Worm (Caenorhabditis elegans) whole organism, early embryonic: ENCODE measurements around the gene ctf-4.

Experiments
- B0310.2 ChIP-seq: sonication (generic microtip); optimal IDR thresholded peaks from 2 replicates; lab custom pipeline; 2016; ENCODE audit warnings: mild to moderate bottlenecking, missing genetic modification characterization, missing compliant biosample characterization
- F13C5.2 ChIP-seq: sonication (generic microtip); optimal IDR thresholded peaks from 2 replicates; lab custom pipeline; 2017; ENCODE audit warnings: mild to moderate bottlenecking, missing genetic modification characterization, inconsistent platforms, missing compliant biosample characterization
- aly-1 ChIP-seq: sonication (generic microtip); optimal IDR thresholded peaks from 2 replicates; lab custom pipeline; 2016; ENCODE audit warnings: missing genetic modification characterization, missing compliant biosample characterization
- ama-1 ChIP-seq: fragments of 150-350 bp; optimal IDR thresholded peaks from 2 replicates; lab custom pipeline; 2014
- ceh-13 ChIP-seq: fragments of 200-800 bp; sonication (Bioruptor generic); optimal IDR thresholded peaks from 2 replicates; lab custom pipeline; 2018; ENCODE audit warnings: mild to moderate bottlenecking, missing genetic modification characterization, missing compliant biosample characterization
- ceh-36 ChIP-seq: sonication (generic microtip); optimal IDR thresholded peaks from 2 replicates; lab custom pipeline; 2016; ENCODE audit warnings: missing genetic modification characterization, inconsistent platforms, missing compliant biosample characterization
- ets-7 ChIP-seq: sonication (generic microtip); optimal IDR thresholded peaks from 2 replicates; lab custom pipeline; 2016; ENCODE audit warnings: missing genotype, missing genetic modification characterization, missing compliant biosample characterization
- flt-1 ChIP-seq: fragments of 200-800 bp; sonication (Bioruptor generic); IDR thresholded peaks from 2 replicates; pipeline ENCODE4 v1.3.6; 2022; ENCODE audit warnings: missing genetic modification characterization, missing compliant biosample characterization
- hmbx-1 ChIP-seq: sonication (generic microtip); optimal IDR thresholded peaks from 2 replicates; lab custom pipeline; 2016; ENCODE audit warnings: mild to moderate bottlenecking, missing genetic modification characterization, missing compliant biosample characterization
- hmg-4 ChIP-seq: fragments of 200-800 bp; sonication (Bioruptor generic); optimal IDR thresholded peaks from 2 replicates; lab custom pipeline; 2018; ENCODE audit warnings: mild to moderate bottlenecking, missing genetic modification characterization, missing compliant biosample characterization
- hnd-1 ChIP-seq: sonication (generic microtip); optimal IDR thresholded peaks from 2 replicates; lab custom pipeline; 2016; ENCODE audit warnings: missing genetic modification characterization, missing compliant biosample characterization
- pes-1 ChIP-seq: fragments of 200-800 bp; sonication (Bioruptor generic); IDR thresholded peaks from 2 replicates; pipeline ENCODE4 v1.3.6; 2022; ENCODE audit warnings: missing genetic modification reagents, missing genetic modification characterization, missing compliant biosample characterization
- scrt-1 ChIP-seq: fragments of 200-800 bp; sonication (Bioruptor generic); IDR thresholded peaks from 2 replicates; pipeline ENCODE4 v1.3.6; 2022; ENCODE audit warnings: missing genetic modification characterization, missing compliant biosample characterization
- sea-1 ChIP-seq: fragments of 200-800 bp; sonication (Bioruptor generic); conservative IDR thresholded peaks from 2 replicates; pipeline ENCODE4 v1.3.6; 2022; ENCODE audit warnings: missing genetic modification characterization, missing compliant biosample characterization
- tbx-11 ChIP-seq: fragments of 200-800 bp; sonication (Bioruptor generic); IDR thresholded peaks from 2 replicates; pipeline ENCODE4 v1.3.6; 2022; ENCODE audit warnings: missing genetic modification characterization, missing compliant biosample characterization
- tbx-37 ChIP-seq: fragments of 200-800 bp; sonication (Bioruptor generic); conservative IDR thresholded peaks from 2 replicates; pipeline ENCODE4 v1.3.6; 2022; ENCODE audit warnings: missing genetic modification reagents, missing genetic modification characterization, missing compliant biosample characterization
- tra-4 ChIP-seq: sonication (generic microtip); optimal IDR thresholded peaks from 2 replicates; lab custom pipeline; 2017; ENCODE audit warnings: missing genetic modification characterization, missing compliant biosample characterization

ctf-4 gene

DNA sequence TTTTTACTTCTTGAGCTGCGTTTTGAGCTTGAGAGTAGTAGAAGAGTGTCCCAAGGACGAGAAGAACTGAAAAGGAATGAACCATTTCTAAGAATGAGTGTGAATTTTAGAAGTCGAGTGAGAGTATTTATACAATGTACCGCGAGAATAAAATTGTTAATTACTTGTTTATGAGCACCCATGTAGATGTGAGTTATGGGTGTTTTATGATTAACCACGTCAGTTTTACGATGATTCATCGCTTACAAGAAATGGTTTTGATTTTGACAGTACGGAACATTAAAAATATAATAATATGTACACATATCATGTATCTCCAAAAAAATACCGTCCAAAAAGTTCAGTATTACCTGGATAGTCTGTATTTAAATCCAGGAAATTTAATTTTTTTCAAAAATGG is 11.0 kb downstream of the ctf-4 start, which contains the start of gene clec-221:
Gene clec-221, minus strand, starts transcription at position 101 of the 400 bp plus-strand sequence.
- TF ChIP-seq aly-1 (tag; lab: Kevin White, UChicago), result no peak
- TF ChIP-seq tbx-11 (GFP tag; lab: Robert Waterston, UW), result no peak
- TF ChIP-seq flt-1 (GFP tag; lab: Robert Waterston, UW), result no peak
- TF ChIP-seq ceh-13 (GFP tag; lab: Kevin White, UChicago), result no peak
- no peak for TF ChIP-seq sea-1
- TF ChIP-seq pes-1, result no peak
- TF ChIP-seq ceh-36 (tag; lab: Kevin White, UChicago), result no peak
- TF ChIP-seq ets-7 (tag; lab: Kevin White, UChicago), result no peak
- no peak for TF ChIP-seq tra-4
- TF ChIP-seq F13C5.2, result no peak
- TF ChIP-seq hnd-1 (tag; lab: Kevin White, UChicago), result no peak
- no peak for TF ChIP-seq tbx-37

ce11 chrV:10953471-10954155 is 11.7 kb downstream of the ctf-4 start:
- TF ChIP-seq B0310.2 (tag; lab: Kevin White, UChicago) (no peak), hnd-1 (tag; lab: Kevin White, UChicago) (no peak), sea-1 (no peak), tbx-11 (GFP tag; lab: Robert Waterston, UW) (no peak), tra-4 (no peak), flt-1 (GFP tag; lab: Robert Waterston, UW) (no peak), ets-7 (tag; lab: Kevin White, UChicago) (no peak), scrt-1 (GFP tag; lab: Robert Waterston, UW) (no peak), ceh-36 (tag; lab: Kevin White, UChicago) (no peak), aly-1 (tag; lab: Kevin White, UChicago) (no peak), ceh-13 (GFP tag; lab: Kevin White, UChicago) (no peak), ama-1 (lab: Kevin White, UChicago) (no peak), pes-1 (no peak)

- TF ChIP-seq scrt-1 (GFP tag; lab: Robert Waterston, UW), result no peak
- TF ChIP-seq tra-4, result no peak
- no peak for TF ChIP-seq ama-1 (lab: Kevin White, UChicago)
- peak; percentile 17; the same call in 1 of the 2 replicates for TF ChIP-seq tbx-37
- 0 out of 2 replicates have a peak, but pooled peaks have one; percentile 6 for TF ChIP-seq sea-1
- no peak for TF ChIP-seq hnd-1 (tag; lab: Kevin White, UChicago)
Observed at ce11 chrV:10951655-10952278, 13.6 kb downstream of the ctf-4 start, which contains the start of gene F17C11.4. Gene F17C11.4, plus strand, starts transcription at chrV:10951860.

- TF ChIP-seq pes-1 (no peak), B0310.2 (tag; lab: Kevin White, UChicago) (no peak), ceh-36 (tag; lab: Kevin White, UChicago) (no peak), hnd-1 (tag; lab: Kevin White, UChicago) (no peak), tbx-37 (no peak), flt-1 (GFP tag; lab: Robert Waterston, UW) (no peak), sea-1 (no peak), aly-1 (tag; lab: Kevin White, UChicago) (no peak), ets-7 (tag; lab: Kevin White, UChicago) (no peak), tbx-11 (GFP tag; lab: Robert Waterston, UW) (no peak), hmbx-1 (tag; lab: Kevin White, UChicago) (no peak), ama-1 (lab: Kevin White, UChicago) (no peak), hmg-4 (GFP tag; lab: Kevin White, UChicago) (no peak), scrt-1 (GFP tag; lab: Robert Waterston, UW) (no peak), F13C5.2 (no peak)
Observed at ce11 chrV:10949511-10949910, 15.8 kb downstream of the ctf-4 start, which contains the start of gene col-153. Gene col-153, plus strand, starts transcription at chrV:10949811.

- TF ChIP-seq tbx-11 (GFP tag; lab: Robert Waterston, UW), result no peak
- TF ChIP-seq sea-1, result no peak
- TF ChIP-seq ama-1 (lab: Kevin White, UChicago), result no peak
- no peak for TF ChIP-seq hnd-1 (tag; lab: Kevin White, UChicago)
- no peak for TF ChIP-seq aly-1 (tag; lab: Kevin White, UChicago)
- no peak for TF ChIP-seq tra-4
- no peak for TF ChIP-seq ceh-13 (GFP tag; lab: Kevin White, UChicago)
- TF ChIP-seq flt-1 (GFP tag; lab: Robert Waterston, UW), result no peak
- no peak for TF ChIP-seq ceh-36 (tag; lab: Kevin White, UChicago)
- TF ChIP-seq ets-7 (tag; lab: Kevin White, UChicago), result no peak
Observed at ce11 chrV:10947930-10948329, 17.4 kb downstream of the ctf-4 start, which contains the start of gene F17C11.2. Gene F17C11.2, plus strand, starts transcription at chrV:10948230.

- TF ChIP-seq pes-1 (no peak), ceh-36 (tag; lab: Kevin White, UChicago) (no peak), aly-1 (tag; lab: Kevin White, UChicago) (no peak), ceh-13 (GFP tag; lab: Kevin White, UChicago) (no peak), scrt-1 (GFP tag; lab: Robert Waterston, UW) (no peak), sea-1 (no peak), ama-1 (lab: Kevin White, UChicago) (no peak), hmg-4 (GFP tag; lab: Kevin White, UChicago) (no peak), tbx-11 (GFP tag; lab: Robert Waterston, UW) (no peak), tra-4 (no peak), hmbx-1 (tag; lab: Kevin White, UChicago) (no peak), hnd-1 (tag; lab: Kevin White, UChicago) (no peak), B0310.2 (tag; lab: Kevin White, UChicago) (no peak), flt-1 (GFP tag; lab: Robert Waterston, UW) (no peak), tbx-37 (no peak), F13C5.2 (no peak), ets-7 (tag; lab: Kevin White, UChicago) (no peak)
Observed at ce11 chrV:10947210-10947609, 18.1 kb downstream of the ctf-4 start.
